Worm (Caenorhabditis elegans) whole organism, late embryonic: ENCODE measurements around the gene T04F3.3.

Experiments
- C08G9.2 ChIP-seq: sonication (generic microtip); optimal IDR thresholded peaks from 2 replicates; lab custom pipeline; 2016; ENCODE audit warnings: mild to moderate bottlenecking, missing genetic modification characterization, moderate library complexity, missing compliant biosample characterization
- K02D7.2 ChIP-seq: sonication (generic microtip); optimal IDR thresholded peaks from 2 replicates; lab custom pipeline; 2017; ENCODE audit warnings: mild to moderate bottlenecking, missing genetic modification characterization, missing compliant biosample characterization
- K09A11.1 ChIP-seq: sonication (generic microtip); optimal IDR thresholded peaks from 2 replicates; lab custom pipeline; 2017; ENCODE audit warnings: antibody characterized with exemption, mild to moderate bottlenecking, missing genetic modification characterization, missing compliant biosample characterization; ENCODE audit not compliant: insufficient read depth
- Y22D7AL.16 ChIP-seq: sonication (generic microtip); optimal IDR thresholded peaks from 2 replicates; lab custom pipeline; 2016; ENCODE audit warnings: missing genetic modification characterization, missing compliant biosample characterization
- ama-1 ChIP-seq: fragments of 150-350 bp; optimal IDR thresholded peaks from 2 replicates; lab custom pipeline; 2014
- ceh-2 ChIP-seq: sonication (generic microtip); optimal IDR thresholded peaks from 2 replicates; lab custom pipeline; 2016; ENCODE audit warnings: missing genotype, missing genetic modification characterization, missing compliant biosample characterization
- ceh-22 ChIP-seq: sonication (generic microtip); optimal IDR thresholded peaks from 2 replicates; lab custom pipeline; 2017; ENCODE audit warnings: missing biosample characterization, missing genetic modification characterization
- ceh-30 ChIP-seq: fragments of 150-350 bp; optimal IDR thresholded peaks from 2 replicates; lab custom pipeline; 2014; ENCODE audit warnings: missing biosample characterization, missing genetic modification characterization
- ceh-31 ChIP-seq: sonication (generic microtip); optimal IDR thresholded peaks from 2 replicates; lab custom pipeline; 2016; ENCODE audit warnings: missing genetic modification characterization, missing compliant biosample characterization
- ceh-34 ChIP-seq: sonication (generic microtip); optimal IDR thresholded peaks from 2 replicates; lab custom pipeline; 2016; ENCODE audit warnings: mild to moderate bottlenecking, missing genetic modification characterization, missing compliant biosample characterization
- ceh-45 ChIP-seq: fragments of 200-800 bp; sonication (Bioruptor generic); IDR thresholded peaks from 2 replicates; pipeline ENCODE4 v1.3.6; 2022; ENCODE audit warnings: missing genetic modification reagents, missing genetic modification characterization, missing compliant biosample characterization
- ceh-48 ChIP-seq: sonication (generic microtip); optimal IDR thresholded peaks from 2 replicates; lab custom pipeline; 2016; ENCODE audit warnings: missing genetic modification characterization, inconsistent platforms, missing compliant biosample characterization
- ceh-6 ChIP-seq: fragments of 200-800 bp; sonication (Bioruptor generic); optimal IDR thresholded peaks from 2 replicates; lab custom pipeline; 2018; ENCODE audit warnings: mild to moderate bottlenecking, missing genetic modification characterization, missing compliant biosample characterization
- ceh-9 ChIP-seq: sonication (generic microtip); optimal IDR thresholded peaks from 2 replicates; lab custom pipeline; 2016; ENCODE audit warnings: mild to moderate bottlenecking, missing genetic modification characterization, inconsistent platforms, missing compliant biosample characterization
- dve-1 ChIP-seq: sonication (generic microtip); optimal IDR thresholded peaks from 2 replicates; lab custom pipeline; 2017; ENCODE audit warnings: antibody characterized with exemption, mild to moderate bottlenecking, missing genetic modification characterization, missing compliant biosample characterization
- elt-2 ChIP-seq: sonication (generic microtip); optimal IDR thresholded peaks from 2 replicates; lab custom pipeline; 2016; ENCODE audit warnings: missing genetic modification reagents, missing genetic modification characterization, missing compliant biosample characterization
- elt-4 ChIP-seq: sonication (generic microtip); optimal IDR thresholded peaks from 2 replicates; lab custom pipeline; 2016; ENCODE audit warnings: missing genetic modification characterization, missing compliant biosample characterization
- gmeb-2 ChIP-seq: sonication (generic microtip); optimal IDR thresholded peaks from 2 replicates; lab custom pipeline; 2016; ENCODE audit warnings: missing genetic modification characterization, inconsistent platforms, missing compliant biosample characterization
- hlh-13 ChIP-seq: fragments of 200-800 bp; sonication (Bioruptor generic); optimal IDR thresholded peaks from 2 replicates; lab custom pipeline; 2018; ENCODE audit warnings: mild to moderate bottlenecking, missing genetic modification characterization, missing compliant biosample characterization
- hlh-15 ChIP-seq: sonication (generic microtip); optimal IDR thresholded peaks from 2 replicates; lab custom pipeline; 2016; ENCODE audit warnings: missing genetic modification characterization, missing compliant biosample characterization
- nhr-11 ChIP-seq: fragments of 150-350 bp; optimal IDR thresholded peaks from 2 replicates; lab custom pipeline; 2014; ENCODE audit warnings: missing biosample characterization, missing genetic modification characterization
- nhr-232 ChIP-seq: sonication (generic microtip); optimal IDR thresholded peaks from 2 replicates; lab custom pipeline; 2016; ENCODE audit warnings: missing genetic modification characterization, missing compliant biosample characterization
- odd-2 ChIP-seq: sonication (generic microtip); optimal IDR thresholded peaks from 2 replicates; lab custom pipeline; 2017; ENCODE audit warnings: antibody characterized with exemption, mild to moderate bottlenecking, missing genetic modification characterization, missing compliant biosample characterization
- pha-2 ChIP-seq: sonication (generic microtip); optimal IDR thresholded peaks from 2 replicates; lab custom pipeline; 2017; ENCODE audit warnings: mild to moderate bottlenecking, missing genetic modification characterization, missing compliant biosample characterization
- pqm-1 ChIP-seq: sonication (generic microtip); optimal IDR thresholded peaks from 2 replicates; lab custom pipeline; 2016; ENCODE audit warnings: missing genetic modification characterization, missing compliant biosample characterization
- pros-1 ChIP-seq: fragments of 150-350 bp; optimal IDR thresholded peaks from 2 replicates; lab custom pipeline; 2014; ENCODE audit warnings: missing biosample characterization, missing genetic modification reagents, missing genetic modification characterization
- ref-2 ChIP-seq: sonication (generic microtip); optimal IDR thresholded peaks from 2 replicates; lab custom pipeline; 2016; ENCODE audit warnings: missing genetic modification characterization, missing compliant biosample characterization
- sox-2 ChIP-seq: fragments of 200-800 bp; sonication (Bioruptor generic); IDR thresholded peaks from 2 replicates; pipeline ENCODE4 v1.3.6; 2022; ENCODE audit warnings: missing genetic modification reagents, missing genetic modification characterization, missing compliant biosample characterization
- sox-4 ChIP-seq: sonication (generic microtip); optimal IDR thresholded peaks from 2 replicates; lab custom pipeline; 2017; ENCODE audit warnings: mild to moderate bottlenecking, missing genetic modification characterization, inconsistent platforms, missing compliant biosample characterization
- syd-9 ChIP-seq: sonication (generic microtip); optimal IDR thresholded peaks from 2 replicates; lab custom pipeline; 2016; ENCODE audit warnings: mild to moderate bottlenecking, missing genetic modification characterization, moderate library complexity, missing compliant biosample characterization
- tbx-7 ChIP-seq: sonication (generic microtip); optimal IDR thresholded peaks from 2 replicates; lab custom pipeline; 2016; ENCODE audit warnings: missing genotype, missing genetic modification characterization, missing compliant biosample characterization
- ttx-3 ChIP-seq: sonication (generic microtip); optimal IDR thresholded peaks from 2 replicates; lab custom pipeline; 2016; ENCODE audit warnings: missing genetic modification reagents, missing genetic modification characterization, missing compliant biosample characterization
- unc-3 ChIP-seq, 2 experiments: fragments of 200-800 bp in 1 of 2; sonication (Bioruptor generic) in 1 of 2; sonication (generic microtip) in 1 of 2; conservative IDR thresholded peaks in 1 of 2; optimal IDR thresholded peaks in 1 of 2; 2 replicates each; pipeline versions ENCODE4 v1.3.6 to Lab custom; 2016 to 2022; ENCODE audit warnings: missing compliant biosample characterization in 2 of 2, missing genetic modification characterization in 2 of 2, missing genetic modification reagents in 1 of 2
- unc-42 ChIP-seq: sonication (generic microtip); optimal IDR thresholded peaks from 2 replicates; lab custom pipeline; 2016; ENCODE audit warnings: missing genotype, missing genetic modification characterization, missing compliant biosample characterization
- unc-55 ChIP-seq: sonication (generic microtip); optimal IDR thresholded peaks from 2 replicates; lab custom pipeline; 2017; ENCODE audit warnings: missing biosample characterization, missing genetic modification reagents, missing genetic modification characterization

The T04F3.3 gene

DNA sequence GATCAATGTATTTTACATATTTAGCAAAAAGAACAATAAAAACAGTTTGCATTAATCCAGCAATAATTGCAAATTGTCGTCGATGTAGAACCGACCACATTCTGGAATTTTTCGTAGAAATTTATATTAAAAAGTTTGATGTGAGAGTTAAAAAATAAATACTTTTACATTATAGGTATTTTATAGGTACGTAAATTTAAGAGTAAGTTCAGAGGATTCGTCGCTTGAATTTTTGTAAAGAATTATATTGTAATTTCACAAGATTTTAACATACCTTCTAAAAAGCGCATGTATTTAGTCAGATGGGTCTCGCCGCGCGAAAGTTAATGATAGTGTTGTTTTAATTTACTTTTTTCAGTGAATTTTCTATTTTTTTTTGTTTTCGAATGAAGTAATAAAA lies 28.7 kb upstream of the T04F3.3 start, which contains the start of gene rhr-2:
Gene rhr-2, minus strand, starts transcription at position 101 of the 400 bp plus-strand sequence.
- no peak for TF ChIP-seq K02D7.2
- no peak for TF ChIP-seq ceh-45 (GFP tag; lab: Robert Waterston, UW)
- TF ChIP-seq ceh-9 (tag; lab: Kevin White, UChicago) = no peak
- TF ChIP-seq hlh-13 (GFP tag; lab: Kevin White, UChicago) = no peak
- no peak for TF ChIP-seq ceh-22 (tag; lab: Kevin White, UChicago)

DNA sequence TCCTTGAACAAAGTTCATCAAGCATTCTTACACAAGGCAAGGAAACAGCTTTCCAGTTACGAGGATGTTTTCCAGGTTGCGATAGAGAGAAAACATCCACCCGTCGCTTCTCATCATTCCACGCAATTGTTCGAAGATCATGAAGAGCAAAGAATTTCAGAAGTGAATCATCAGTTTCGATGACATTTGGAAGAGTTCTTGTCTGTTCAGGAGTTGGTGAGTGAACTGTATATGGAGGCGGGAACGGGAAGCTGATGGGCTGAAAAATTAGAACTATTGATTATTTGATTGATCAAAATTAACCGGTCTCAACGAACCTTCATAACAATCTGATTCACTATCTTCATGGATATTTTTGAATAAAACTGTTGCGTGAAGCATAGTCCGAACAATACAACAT lies 26.7 kb upstream of the T04F3.3 start:
- no peak for TF ChIP-seq pha-2 (tag; lab: Kevin White, UChicago)
- TF ChIP-seq ceh-2 (tag; lab: Kevin White, UChicago) = no peak
- TF ChIP-seq nhr-232 = no peak
- TF ChIP-seq ceh-34 (tag; lab: Kevin White, UChicago) = no peak
- no peak for TF ChIP-seq ceh-45 (GFP tag; lab: Robert Waterston, UW)
- no peak for TF ChIP-seq ama-1
- no peak for TF ChIP-seq nhr-11 (tag; lab: Kevin White, UChicago)
- no peak for TF ChIP-seq Y22D7AL.16 (tag; lab: Kevin White, UChicago)
- TF ChIP-seq elt-2 = no peak
- no peak for TF ChIP-seq syd-9 (tag; lab: Kevin White, UChicago)
- no peak for TF ChIP-seq ceh-9 (tag; lab: Kevin White, UChicago)

DNA sequence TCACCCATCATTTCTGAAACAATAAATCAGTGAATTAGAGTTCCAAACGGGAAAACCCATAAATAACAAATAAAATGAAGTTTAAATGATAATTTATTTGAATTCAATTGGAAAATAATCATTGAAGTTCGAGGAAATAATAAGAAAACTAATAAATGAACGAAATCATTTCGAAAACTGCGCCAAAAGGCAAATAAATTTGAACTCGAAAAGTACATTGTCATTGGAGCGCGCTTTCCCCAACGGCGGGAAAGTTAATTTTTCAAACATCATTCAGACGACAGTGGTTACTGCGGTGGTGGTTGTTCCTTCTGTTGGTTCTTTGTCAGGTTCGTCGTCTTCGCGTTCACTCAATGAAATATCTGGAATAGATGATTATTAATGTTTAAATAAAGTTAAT lies 25.3 kb upstream of the T04F3.3 start, which contains the start of gene npp-22:
Gene npp-22, minus strand, starts transcription at position 13 of the 400 bp plus-strand sequence.
- peak; percentile 9 for TF ChIP-seq unc-55 (GFP tag; lab: Kevin White, UChicago)
- TF ChIP-seq ceh-31 (tag; lab: Kevin White, UChicago) = peak; percentile 14
- TF ChIP-seq unc-42 (tag; lab: Kevin White, UChicago) = peak; percentile 30
- TF ChIP-seq tbx-7 = no peak
- TF ChIP-seq, all 69 proteins: peak for 3

DNA sequence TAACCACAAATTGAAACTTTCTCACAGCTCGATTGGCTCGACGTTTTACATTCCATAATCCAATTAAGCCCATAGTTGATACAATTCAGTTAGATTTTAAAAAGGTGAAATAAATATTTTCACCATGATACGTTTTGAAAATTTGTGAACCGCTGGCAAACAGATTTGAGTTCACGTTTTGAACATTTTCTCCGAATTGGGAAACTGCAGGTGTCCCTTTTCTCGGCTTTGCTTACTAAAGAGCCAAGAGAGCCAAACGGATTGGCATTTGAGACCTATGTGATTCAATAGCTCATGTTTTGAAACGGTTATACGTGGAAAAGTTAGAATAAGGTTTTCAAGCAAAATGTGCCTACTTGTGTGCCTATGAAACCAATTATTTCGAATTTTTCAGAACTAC lies 21.8 kb upstream of the T04F3.3 start, which contains the start of gene spe-42:
Gene spe-42, minus strand, starts transcription at position 101 of the 400 bp plus-strand sequence.
- TF ChIP-seq gmeb-2 (tag; lab: Kevin White, UChicago) = no peak
- no peak for TF ChIP-seq ceh-6 (GFP tag; lab: Kevin White, UChicago)
- no peak for TF ChIP-seq ceh-48 (tag; lab: Kevin White, UChicago)
- TF ChIP-seq ceh-22 (tag; lab: Kevin White, UChicago) = no peak
- no peak for TF ChIP-seq ceh-30 (tag; lab: Kevin White, UChicago)
- TF ChIP-seq odd-2 (tag; lab: Kevin White, UChicago) = no peak
- no peak for TF ChIP-seq C08G9.2 (tag; lab: Kevin White, UChicago)
- no peak for TF ChIP-seq dve-1 (tag; lab: Kevin White, UChicago)
- TF ChIP-seq ceh-2 (tag; lab: Kevin White, UChicago) = no peak
- TF ChIP-seq K09A11.1 = no peak
- TF ChIP-seq pqm-1 (tag; lab: Kevin White, UChicago) = no peak
- no peak for TF ChIP-seq unc-3 (GFP tag; conservative IDR thresholded peaks at IDR 0.05; lab: Robert Waterston, UW)
- no peak for TF ChIP-seq unc-3 (tag; optimal IDR thresholded peaks at IDR 0.05; lab: Kevin White, UChicago)
- TF ChIP-seq syd-9 (tag; lab: Kevin White, UChicago) = no peak
- TF ChIP-seq sox-4 (tag; lab: Kevin White, UChicago) = no peak
- TF ChIP-seq, all 69 proteins: peak for 0

DNA sequence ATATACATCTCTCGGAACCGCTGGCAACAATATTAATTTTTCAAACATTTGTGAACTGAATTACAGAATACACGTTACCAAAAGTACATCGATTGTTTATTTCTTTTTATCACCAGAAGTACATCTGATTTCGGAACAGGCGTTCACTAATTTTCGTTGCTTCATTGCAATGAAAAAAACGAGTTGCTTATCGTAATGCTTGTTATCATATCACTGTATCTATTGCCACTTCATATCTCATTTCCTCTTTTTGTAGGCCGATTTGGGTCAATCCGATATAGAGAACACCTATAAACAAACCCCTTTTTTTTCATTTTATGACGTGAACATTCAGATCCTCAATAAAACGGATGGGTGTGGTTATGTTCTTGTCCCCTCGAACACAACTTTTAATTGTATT lies 21.4 kb upstream of the T04F3.3 start:
- TF ChIP-seq sox-2 (GFP tag; lab: Robert Waterston, UW) (no peak), Y22D7AL.16 (tag; lab: Kevin White, UChicago) (no peak), ref-2 (tag; lab: Kevin White, UChicago) (no peak), ceh-22 (tag; lab: Kevin White, UChicago) (no peak), ttx-3 (tag; lab: Kevin White, UChicago) (no peak), tbx-7 (no peak), dve-1 (tag; lab: Kevin White, UChicago) (no peak), hlh-15 (no peak), elt-4 (tag; lab: Kevin White, UChicago) (no peak), pros-1 (tag; lab: Kevin White, UChicago) (no peak)
